Fruit fly (Drosophila melanogaster): ENCODE results near the gene SmB.

The SmB gene

DNA sequence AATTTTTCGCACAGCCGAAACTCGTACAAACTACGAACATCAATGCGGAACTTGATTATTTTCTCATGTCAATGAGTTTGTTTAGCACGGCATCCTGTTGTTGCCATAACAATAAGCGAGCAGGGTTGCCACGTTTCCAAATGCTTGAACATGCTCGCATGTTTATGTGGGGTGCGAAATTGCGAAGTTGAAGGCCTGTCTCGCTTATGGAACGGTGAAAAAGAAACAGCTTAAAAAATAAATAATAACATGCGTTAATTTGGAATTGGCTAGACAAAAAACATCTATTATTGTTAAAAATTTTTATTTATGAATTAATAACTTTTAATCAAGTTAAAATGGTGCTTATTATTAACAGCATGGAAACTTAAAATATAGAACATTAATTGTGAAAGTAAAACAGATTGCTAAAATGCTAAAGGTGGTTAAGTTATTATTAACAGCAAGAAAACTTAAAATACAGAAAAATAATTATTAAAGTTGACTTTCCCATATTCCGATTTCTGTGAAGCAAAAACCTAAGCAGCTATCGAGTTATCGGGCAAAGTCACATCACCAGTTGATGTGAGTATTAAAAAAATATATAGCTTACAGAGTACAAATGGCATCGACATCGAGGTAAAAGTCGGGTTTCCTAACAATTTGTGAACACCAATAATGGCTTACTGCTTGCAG, 4.5 kb upstream of the SmB start, which contains the start of the genes Bug22 and TfIIB (continued):
- TF ChIP-seq psq (GFP tag; optimal IDR thresholded peaks at IDR 0.05) (peak; percentile 39), CG9817 (tag; optimal IDR thresholded peaks at IDR 0.05) (no peak), en (GFP tag; optimal IDR thresholded peaks at IDR 0.05) (no peak), mld (GFP tag; IDR thresholded peaks at IDR 0.05; ENCODE audit: partially characterized antibody) (no peak), cad (GFP tag; optimal IDR thresholded peaks at IDR 0.05) (no peak), E2f2 (GFP tag; IDR thresholded peaks at IDR 0.05) (peak; percentile 41; the same call in 1 of the 2 replicates), CG13894 (tag; optimal IDR thresholded peaks at IDR 0.05) (no peak), amos (GFP tag; IDR thresholded peaks at IDR 0.05; ENCODE audit: partially characterized antibody) (no peak), ap (GFP tag; IDR thresholded peaks at IDR 0.05) (no peak), CG12744 (GFP tag; optimal IDR thresholded peaks at IDR 0.05) (peak; percentile 26), MESR4 (GFP tag; optimal IDR thresholded peaks at IDR 0.05) (peak; percentile 45), CG6683 (GFP tag; optimal IDR thresholded peaks at IDR 0.05) (no peak), gro (GFP tag; optimal IDR thresholded peaks at IDR 0.05) (peak; percentile 19), CG4707 (GFP tag; optimal IDR thresholded peaks at IDR 0.05) (no peak), Sin3A (optimal IDR thresholded peaks at IDR 0.05) (peak; percentile 9), TFAM (GFP tag; optimal IDR thresholded peaks at IDR 0.05) (no peak), CG33557 (GFP tag; optimal IDR thresholded peaks at IDR 0.05) (peak; percentile 26), CG7372 (GFP tag; IDR thresholded peaks at IDR 0.05) (peak; percentile 17; the same call in 1 of the 2 replicates), CG13775 (GFP tag; optimal IDR thresholded peaks at IDR 0.05) (peak; percentile 77), dpn (GFP tag; optimal IDR thresholded peaks at IDR 0.05) (peak; percentile 46 to 84), Adf1 (GFP tag; IDR thresholded peaks at IDR 0.05) (peak; percentile 30; the same call in 1 of the 2 replicates), wdn (GFP tag; IDR thresholded peaks at IDR 0.05) (peak; percentile 39; the same call in 1 of the 2 replicates), CG11085 (GFP tag; IDR thresholded peaks at IDR 0.05) (0 out of 2 replicates have a peak, but pooled peaks have one; percentile 44), lbe (GFP tag; optimal IDR thresholded peaks at IDR 0.05) (peak; percentile 31), Dad (GFP tag; optimal IDR thresholded peaks at IDR 0.05) (peak; percentile 39), run (tag; optimal IDR thresholded peaks at IDR 0.05) (no peak), MBD-R2 (GFP tag; IDR thresholded peaks at IDR 0.05) (peak; percentile 89), CG3847 (GFP tag; IDR thresholded peaks at IDR 0.05) (peak; percentile 73), Hand (GFP tag; optimal IDR thresholded peaks at IDR 0.05) (no peak), CG17359 (tag; optimal IDR thresholded peaks at IDR 0.05) (peak; percentile 68), trh (GFP tag; optimal IDR thresholded peaks at IDR 0.05) (peak; percentile 24), Sox102F (GFP tag; optimal IDR thresholded peaks at IDR 0.05) (no peak), CG10654 (GFP tag; optimal IDR thresholded peaks at IDR 0.05) (peak; percentile 50), wek (GFP tag; optimal IDR thresholded peaks at IDR 0.05) (peak; percentile 11), CG1792 (GFP tag; optimal IDR thresholded peaks at IDR 0.05) (peak; percentile 50), CG10274 (GFP tag; optimal IDR thresholded peaks at IDR 0.05) (no peak), CG2875 (GFP tag; optimal IDR thresholded peaks at IDR 0.05) (no peak), vfl (GFP tag; optimal IDR thresholded peaks at IDR 0.05) (peak; percentile 68), CG10979 (tag; optimal IDR thresholded peaks at IDR 0.05) (peak; percentile 42), Vsx1 (GFP tag; optimal IDR thresholded peaks at IDR 0.05) (no peak), Dip3 (GFP tag; optimal IDR thresholded peaks at IDR 0.05) (peak; percentile 70), CG4617 (GFP tag; optimal IDR thresholded peaks at IDR 0.05; ENCODE audit: borderline replicate concordance) (peak; percentile 27), CG14860 (GFP tag; IDR thresholded peaks at IDR 0.05; ENCODE audit: partially characterized antibody) (0 out of 3 replicates have a peak, but pooled peaks have one; percentile 49), sob (GFP tag; IDR thresholded peaks at IDR 0.05) (peak; percentile 68), unc-4 (GFP tag; IDR thresholded peaks at IDR 0.05; ENCODE audit: partially characterized antibody) (no peak; the same call in 1 of the 2 replicates), CG10462 (GFP tag; optimal IDR thresholded peaks at IDR 0.05) (peak; percentile 37), CG1024 (GFP tag; IDR thresholded peaks at IDR 0.05) (peak; percentile 73), CG12071 (GFP tag; optimal IDR thresholded peaks at IDR 0.05) (no peak), Blimp-1 (GFP tag; optimal IDR thresholded peaks at IDR 0.05) (no peak)
